Fruit fly (Drosophila melanogaster): Measurements from ENCODE around the gene gcm.
A peak's percentile ranks its signal among the peaks of the same experiment; 100 is the strongest.

Gene gcm

dm6 chr2L:9581582-9581981, at the start of gene gcm:
TSS of gene gcm (minus strand) at chr2L:9581745.
- no peak for TF ChIP-seq CG17801 (GFP tag; optimal IDR thresholded peaks at IDR 0.05; ENCODE audit: partially characterized antibody)

- TF ChIP-seq CG17801 (GFP tag; optimal IDR thresholded peaks at IDR 0.05; ENCODE audit: partially characterized antibody), result no peak
Observed at dm6 chr2L:9625185-9625584, 43.6 kb upstream of the gcm start, which contains the start of gene CG31882. TSS of gene CG31882 (minus strand) at chr2L:9625285.

dm6 chr2L:9619925-9620324, 38.4 kb upstream of the gcm start:
- TF ChIP-seq CG17801 (GFP tag; optimal IDR thresholded peaks at IDR 0.05; ENCODE audit: partially characterized antibody), result no peak

dm6 chr2L:9618871-9619270, 37.3 kb upstream of the gcm start:
- no peak for TF ChIP-seq CG17801 (GFP tag; optimal IDR thresholded peaks at IDR 0.05; ENCODE audit: partially characterized antibody)

dm6 chr2L:9617908-9618307, 36.4 kb upstream of the gcm start:
- TF ChIP-seq CG17801 (GFP tag; optimal IDR thresholded peaks at IDR 0.05; ENCODE audit: partially characterized antibody), result peak; percentile 29

- peak; percentile 7 for TF ChIP-seq CG17801 (GFP tag; optimal IDR thresholded peaks at IDR 0.05; ENCODE audit: partially characterized antibody)
Observed at dm6 chr2L:9616654-9617053, 35.1 kb upstream of the gcm start.

dm6 chr2L:9615983-9616519, 34.5 kb upstream of the gcm start, which contains the start of gene GlcAT-S:
TSS of gene GlcAT-S (plus strand) at chr2L:9616469.
- TF ChIP-seq CG17801 (GFP tag; optimal IDR thresholded peaks at IDR 0.05; ENCODE audit: partially characterized antibody), result no peak

- TF ChIP-seq CG17801 (GFP tag; optimal IDR thresholded peaks at IDR 0.05; ENCODE audit: partially characterized antibody), result no peak
Observed at dm6 chr2L:9615561-9615960, 34.0 kb upstream of the gcm start.

dm6 chr2L:9614674-9615258, 33.2 kb upstream of the gcm start:
- no peak for TF ChIP-seq CG17801 (GFP tag; optimal IDR thresholded peaks at IDR 0.05; ENCODE audit: partially characterized antibody)

dm6 chr2L:9613922-9614321, 32.4 kb upstream of the gcm start:
- no peak for TF ChIP-seq CG17801 (GFP tag; optimal IDR thresholded peaks at IDR 0.05; ENCODE audit: partially characterized antibody)

dm6 chr2L:9613006-9613690, 31.6 kb upstream of the gcm start, which contains the start of gene Trx2:
TSS of gene Trx2 (plus strand) at chr2L:9613166.
- TF ChIP-seq CG17801 (GFP tag; optimal IDR thresholded peaks at IDR 0.05; ENCODE audit: partially characterized antibody), result peak; percentile 36

- no peak for TF ChIP-seq CG17801 (GFP tag; optimal IDR thresholded peaks at IDR 0.05; ENCODE audit: partially characterized antibody)
Observed at dm6 chr2L:9612654-9613005, 31.1 kb upstream of the gcm start.

dm6 chr2L:9609337-9609856, 27.9 kb upstream of the gcm start:
- no peak for TF ChIP-seq CG17801 (GFP tag; optimal IDR thresholded peaks at IDR 0.05; ENCODE audit: partially characterized antibody)

- TF ChIP-seq CG17801 (GFP tag; optimal IDR thresholded peaks at IDR 0.05; ENCODE audit: partially characterized antibody), result no peak
Observed at dm6 chr2L:9607997-9608563, 26.5 kb upstream of the gcm start, which contains the start of gene gcm2. TSS of gene gcm2 (plus strand) at chr2L:9608562.

dm6 chr2L:9602103-9602502, 20.6 kb upstream of the gcm start:
- no peak for TF ChIP-seq CG17801 (GFP tag; optimal IDR thresholded peaks at IDR 0.05; ENCODE audit: partially characterized antibody)

dm6 chr2L:9601220-9601619, 19.7 kb upstream of the gcm start:
- no peak for TF ChIP-seq CG17801 (GFP tag; optimal IDR thresholded peaks at IDR 0.05; ENCODE audit: partially characterized antibody)
